Worm (Caenorhabditis elegans): ENCODE measurements around the gene C25A6.1.

Gene C25A6.1

ce11 chrV:5410679-5411078 is 2.4 kb downstream of the C25A6.1 start, which contains the start of gene F08F3.4 (continued):
- TF ChIP-seq ceh-82 (tag; optimal IDR thresholded peaks at IDR 0.05) (no peak), ctbp-1 (GFP tag; IDR thresholded peaks at IDR 0.05) (0 out of 2 replicates have a peak, but pooled peaks have one; percentile 26), lin-38 (GFP tag; IDR thresholded peaks at IDR 0.05) (no peak), set-16 (GFP tag; IDR thresholded peaks at IDR 0.05) (no peak), ceh-20 (GFP tag; IDR thresholded peaks at IDR 0.05) (0 out of 2 replicates have a peak, but pooled peaks have one; percentile 38), unc-39 (tag; optimal IDR thresholded peaks at IDR 0.05) (no peak), daf-8 (GFP tag; IDR thresholded peaks at IDR 0.05) (no peak), F10B5.3 (tag; optimal IDR thresholded peaks at IDR 0.05) (no peak)

- TF ChIP-seq php-3 (GFP tag; IDR thresholded peaks at IDR 0.05): no peak
- TF ChIP-seq nhr-48 (tag; optimal IDR thresholded peaks at IDR 0.05): peak; percentile 62
- TF ChIP-seq dmd-6 (GFP tag; IDR thresholded peaks at IDR 0.05): peak; percentile 65
- TF ChIP-seq mdl-1 (tag; optimal IDR thresholded peaks at IDR 0.05): peak in 1 of 2 experiments; percentile 22
- peak; percentile 31 for TF ChIP-seq nhr-28 (tag; optimal IDR thresholded peaks at IDR 0.05)
- TF ChIP-seq lim-7 (GFP tag; IDR thresholded peaks at IDR 0.05): no peak
- TF ChIP-seq aha-1 (tag): peak; percentile 83
- TF ChIP-seq zfp-3 (GFP tag; conservative IDR thresholded peaks at IDR 0.05): no peak
- TF ChIP-seq ctbp-1 (GFP tag; IDR thresholded peaks at IDR 0.05): no peak
Observed at ce11 chrV:5412808-5413405, 4.6 kb downstream of the C25A6.1 start, which contains the start of gene F08F3.10. F08F3.10 (plus strand) TSS chrV:5413355.

ce11 chrV:5419915-5420314 is 11.6 kb downstream of the C25A6.1 start, which contains the start of gene F08F3.6:
F08F3.6 (minus strand) TSS chrV:5420067.
- TF ChIP-seq ceh-62 (tag; optimal IDR thresholded peaks at IDR 0.05) (no peak), F44E2.7 (GFP tag; IDR thresholded peaks at IDR 0.05) (no peak), jun-1 (tag; optimal IDR thresholded peaks at IDR 0.05) (no peak), zip-2 (tag; optimal IDR thresholded peaks at IDR 0.05) (no peak), daf-16 (GFP tag; optimal IDR thresholded peaks at IDR 0.05) (no peak), daf-16 (tag; optimal IDR thresholded peaks at IDR 0.05) (no peak), F37D6.2 (tag; optimal IDR thresholded peaks at IDR 0.05) (no peak), egl-43 (GFP tag; IDR thresholded peaks at IDR 0.05) (no peak), ctbp-1 (GFP tag; IDR thresholded peaks at IDR 0.05) (no peak), lin-15B (tag; optimal IDR thresholded peaks at IDR 0.05) (no peak)

- TF ChIP-seq Y75B8A.6 (GFP tag; IDR thresholded peaks at IDR 0.05) (no peak), zip-2 (tag; optimal IDR thresholded peaks at IDR 0.05) (peak; percentile 66), unc-62 (GFP tag; optimal IDR thresholded peaks at IDR 0.05 in 1 of 2) (peak in 1 of 2 experiments; percentile 96), unc-62 (tag; optimal IDR thresholded peaks at IDR 0.05) (no peak)
Observed at ce11 chrV:5423120-5423519, 14.8 kb downstream of the C25A6.1 start, which contains the start of gene cyp-14A5. cyp-14A5 (minus strand) TSS chrV:5423282.

ce11 chrV:5425008-5425407 is 16.7 kb downstream of the C25A6.1 start:
- TF ChIP-seq nhr-10 (tag; optimal IDR thresholded peaks at IDR 0.05): peak; percentile 34
- no peak for TF ChIP-seq egl-27 (tag; optimal IDR thresholded peaks at IDR 0.05)
- no peak for TF ChIP-seq snpc-4 (tag; optimal IDR thresholded peaks at IDR 0.05)
- peak; percentile 32 for TF ChIP-seq nhr-77 (tag; optimal IDR thresholded peaks at IDR 0.05)
- TF ChIP-seq zfp-3 (GFP tag; conservative IDR thresholded peaks at IDR 0.05): no peak
- TF ChIP-seq jun-1 (tag; optimal IDR thresholded peaks at IDR 0.05): no peak
- peak; percentile 53 for TF ChIP-seq aha-1 (tag)
- no peak for TF ChIP-seq dmd-8 (GFP tag; IDR thresholded peaks at IDR 0.05)
- no peak for TF ChIP-seq F37D6.2 (tag; optimal IDR thresholded peaks at IDR 0.05)
- TF ChIP-seq daf-19 (GFP tag; conservative IDR thresholded peaks at IDR 0.05): no peak
- peak; percentile 81 for TF ChIP-seq dve-1 (tag; optimal IDR thresholded peaks at IDR 0.05; ENCODE audit: insufficient read depth)
- TF ChIP-seq T20F7.1 (GFP tag; optimal IDR thresholded peaks at IDR 0.05): no peak
- TF ChIP-seq dmd-6 (GFP tag; IDR thresholded peaks at IDR 0.05): peak; percentile 95
- no peak for TF ChIP-seq F49E8.2 (tag; optimal IDR thresholded peaks at IDR 0.05; ENCODE audit: borderline replicate concordance)
- no peak for TF ChIP-seq unc-39 (tag; optimal IDR thresholded peaks at IDR 0.05)
- TF ChIP-seq rbr-2 (tag; optimal IDR thresholded peaks at IDR 0.05): no peak
- 0 out of 2 replicates have a peak, but pooled peaks have one; percentile 16 for TF ChIP-seq php-3 (GFP tag; IDR thresholded peaks at IDR 0.05)
- no peak for TF ChIP-seq lin-29 (GFP tag; IDR thresholded peaks at IDR 0.05)
- peak; percentile 77 for TF ChIP-seq hlh-11 (tag; optimal IDR thresholded peaks at IDR 0.05)
- no peak for TF ChIP-seq pha-4 (GFP tag; IDR thresholded peaks at IDR 0.05)
- no peak for TF ChIP-seq pha-4 (tag; optimal IDR thresholded peaks at IDR 0.05)
- TF ChIP-seq mxl-2 (GFP tag; conservative IDR thresholded peaks at IDR 0.05): no peak
- TF ChIP-seq ceh-32 (tag; optimal IDR thresholded peaks at IDR 0.05; ENCODE audit: poor library complexity): no peak

Data from whole organism, L4 larva.